Worm (Caenorhabditis elegans): Measurements from ENCODE around the gene gst-19.

DNA sequence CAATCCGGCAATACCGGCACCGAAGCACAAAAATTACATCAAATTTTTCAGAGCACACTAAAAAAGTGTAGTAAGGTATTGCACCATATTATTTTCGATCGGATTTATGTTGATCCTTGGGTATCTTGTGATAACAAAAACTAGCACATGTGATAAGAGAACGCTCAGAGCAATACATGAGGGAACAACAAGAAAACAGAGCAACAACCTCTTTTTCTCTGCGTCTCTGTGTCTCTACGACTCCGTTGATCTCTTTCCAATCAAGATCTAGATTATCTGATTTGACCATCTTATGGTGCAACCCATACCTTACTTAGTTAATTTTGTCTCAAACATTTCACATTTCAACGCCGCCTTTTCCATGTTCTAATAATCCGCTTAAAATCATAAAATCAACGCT, 5.3 kb upstream of the gst-19 start, which contains the start of gene tag-10:
- no peak for TF ChIP-seq ama-1 (optimal IDR thresholded peaks at IDR 0.05)
- no peak for TF ChIP-seq ama-1 (GFP tag; optimal IDR thresholded peaks at IDR 0.05)
- TF ChIP-seq unc-62 (GFP tag; optimal IDR thresholded peaks at IDR 0.05): no peak
- no peak for TF ChIP-seq pha-4 (tag; optimal IDR thresholded peaks at IDR 0.05)
- TF ChIP-seq snpc-1.3 (tag; optimal IDR thresholded peaks at IDR 0.05; ENCODE audit: insufficient read depth): no peak
- TF ChIP-seq lir-1 (GFP tag; conservative IDR thresholded peaks at IDR 0.05): no peak
- TF ChIP-seq F49E8.2 (tag; optimal IDR thresholded peaks at IDR 0.05; ENCODE audit: insufficient read depth): no peak
- no peak for TF ChIP-seq egl-44 (GFP tag; IDR thresholded peaks at IDR 0.05)
- no peak for TF ChIP-seq sdz-38 (tag; optimal IDR thresholded peaks at IDR 0.05)
- no peak for TF ChIP-seq tlf-1 (GFP tag; optimal IDR thresholded peaks at IDR 0.05)
- no peak for TF ChIP-seq F39B2.1 (GFP tag; IDR thresholded peaks at IDR 0.05)
- no peak for TF ChIP-seq C06A6.2 (GFP tag; conservative IDR thresholded peaks at IDR 0.05)

Measured in whole organism, young adult.